Worm (Caenorhabditis elegans): ENCODE results near the gene R02F2.6.

DNA sequence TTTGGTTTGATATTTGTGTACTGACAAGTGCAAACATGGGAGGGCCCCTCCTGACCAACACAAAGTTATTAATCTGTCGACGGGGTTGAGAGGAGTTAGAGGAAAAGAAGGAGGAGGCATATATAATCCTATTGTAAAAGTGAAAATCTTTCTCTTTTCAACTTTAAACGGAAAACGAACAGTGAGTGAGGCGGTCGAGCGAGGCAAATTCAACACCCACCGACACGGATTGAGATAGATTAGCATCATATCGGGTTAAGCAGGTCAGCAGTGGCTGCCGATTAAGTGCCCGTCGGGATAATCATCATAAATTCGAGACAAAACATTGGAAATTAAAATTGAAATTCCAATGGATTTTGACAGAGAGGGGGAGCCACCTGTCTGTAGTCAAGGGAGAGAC is 42.4 kb downstream of the R02F2.6 start:
- TF ChIP-seq lin-13 (tag; optimal IDR thresholded peaks at IDR 0.05) (no peak), tbx-8 (GFP tag; optimal IDR thresholded peaks at IDR 0.05) (no peak), elt-3 (tag; optimal IDR thresholded peaks at IDR 0.05) (no peak), pha-4 (tag; optimal IDR thresholded peaks at IDR 0.05) (no peak), unc-39 (tag; optimal IDR thresholded peaks at IDR 0.05) (no peak), ham-2 (GFP tag; optimal IDR thresholded peaks at IDR 0.05) (peak; percentile 59), nhr-12 (tag; optimal IDR thresholded peaks at IDR 0.05) (no peak), nhr-237 (tag; optimal IDR thresholded peaks at IDR 0.05) (no peak)

Measured in whole organism, mixed stage, embryonic.